Fruit fly (Drosophila melanogaster): ENCODE results near the gene CG14669.

- TF ChIP-seq ttk (optimal IDR thresholded peaks at IDR 0.05) (peak; percentile 92), psq (optimal IDR thresholded peaks at IDR 0.05) (no peak), insv (optimal IDR thresholded peaks at IDR 0.05) (no peak), Myc (optimal IDR thresholded peaks at IDR 0.05) (no peak), Sin3A (optimal IDR thresholded peaks at IDR 0.05) (no peak), h (optimal IDR thresholded peaks at IDR 0.05) (no peak)
Observed at dm6 chr3R:5482790-5483189, 68.5 kb downstream of the CG14669 start.

All from Kc167 (cell line).